Worm (Caenorhabditis elegans) whole organism, L3 larva: ENCODE results near the gene oma-1.
A peak's percentile ranks its signal among the peaks of the same experiment; 100 is the strongest.

Experiments used
- R02D3.7 ChIP-seq: fragments of 150-350 bp; optimal IDR thresholded peaks from 2 replicates; lab custom pipeline; 2014; ENCODE audit warnings: missing biosample characterization, missing genetic modification characterization
- ZK546.5 ChIP-seq: sonication (generic microtip); optimal IDR thresholded peaks from 2 replicates; lab custom pipeline; 2017; ENCODE audit warnings: missing biosample characterization, missing genetic modification characterization
- aly-2 ChIP-seq: fragments of 150-350 bp; optimal IDR thresholded peaks from 2 replicates; lab custom pipeline; 2014; ENCODE audit warnings: missing biosample characterization, missing genetic modification characterization
- ama-1 ChIP-seq: fragments of 150-350 bp; optimal IDR thresholded peaks from 2 replicates; lab custom pipeline; 2018
- ceh-16 ChIP-seq: sonication (generic microtip); optimal IDR thresholded peaks from 2 replicates; lab custom pipeline; 2017; ENCODE audit warnings: missing biosample characterization, missing genetic modification characterization
- ceh-28 ChIP-seq: fragments of 150-350 bp; optimal IDR thresholded peaks from 2 replicates; lab custom pipeline; 2014; ENCODE audit warnings: missing biosample characterization, missing genetic modification reagents, missing genetic modification characterization
- ceh-82 ChIP-seq: fragments of 150-350 bp; optimal IDR thresholded peaks from 2 replicates; lab custom pipeline; 2014; ENCODE audit warnings: missing biosample characterization, missing genetic modification characterization
- ceh-9 ChIP-seq: sonication (generic microtip); optimal IDR thresholded peaks from 2 replicates; lab custom pipeline; 2018; ENCODE audit warnings: missing biosample characterization, missing genetic modification characterization
- daf-12 ChIP-seq: fragments of 150-350 bp; optimal IDR thresholded peaks from 2 replicates; lab custom pipeline; 2014; ENCODE audit warnings: missing biosample characterization, missing genetic modification reagents, missing genetic modification characterization
- egl-27 ChIP-seq: sonication (generic microtip); optimal IDR thresholded peaks from 4 replicates; lab custom pipeline; 2017; ENCODE audit warnings: missing biosample characterization, missing genetic modification reagents, missing genetic modification characterization
- egl-5 ChIP-seq: fragments of 150-350 bp; optimal IDR thresholded peaks from 2 replicates; lab custom pipeline; 2017; ENCODE audit warnings: missing biosample characterization, missing genetic modification reagents, missing genetic modification characterization, inconsistent platforms
- elt-1 ChIP-seq: fragments of 150-350 bp; optimal IDR thresholded peaks from 2 replicates; lab custom pipeline; 2014; ENCODE audit warnings: missing biosample characterization, missing genetic modification characterization
- elt-2 ChIP-seq: sonication (generic microtip); optimal IDR thresholded peaks from 2 replicates; lab custom pipeline; 2016; ENCODE audit warnings: missing genetic modification reagents, mild to moderate bottlenecking, missing genetic modification characterization, missing compliant biosample characterization
- elt-3 ChIP-seq, 3 experiments: fragments of 150-350 bp in 1 of 3; sonication (generic microtip) in 2 of 3; optimal IDR thresholded peaks; 2 replicates in 2 of 3; 4 replicates in 1 of 3; lab custom pipeline; 2014 to 2017; ENCODE audit warnings: missing biosample characterization in 3 of 3, missing genetic modification characterization in 3 of 3
- eor-1 ChIP-seq, 2 experiments: fragments of 150-350 bp; optimal IDR thresholded peaks; 2 replicates each; lab custom pipeline; 2014 to 2018; ENCODE audit warnings: missing biosample characterization in 2 of 2, missing genetic modification characterization in 2 of 2
- fkh-10 ChIP-seq: sonication (generic microtip); optimal IDR thresholded peaks from 2 replicates; lab custom pipeline; 2017; ENCODE audit warnings: missing biosample characterization, missing genetic modification reagents, missing genetic modification characterization
- fkh-2 ChIP-seq: fragments of 150-350 bp; optimal IDR thresholded peaks from 2 replicates; lab custom pipeline; 2014; ENCODE audit warnings: missing biosample characterization, missing genetic modification reagents, missing genetic modification characterization
- fos-1 ChIP-seq: fragments of 150-350 bp; optimal IDR thresholded peaks from 2 replicates; lab custom pipeline; 2014; ENCODE audit warnings: missing biosample characterization, missing genetic modification characterization
- hmg-11 ChIP-seq: sonication (generic microtip); optimal IDR thresholded peaks from 2 replicates; lab custom pipeline; 2016; ENCODE audit warnings: missing genetic modification characterization, missing compliant biosample characterization
- jun-1 ChIP-seq: fragments of 150-350 bp; optimal IDR thresholded peaks from 2 replicates; lab custom pipeline; 2014; ENCODE audit warnings: missing biosample characterization, missing genetic modification reagents, missing genetic modification characterization
- lin-15B ChIP-seq: fragments of 150-350 bp; optimal IDR thresholded peaks from 2 replicates; lab custom pipeline; 2014; ENCODE audit warnings: missing biosample characterization, missing genetic modification characterization
- lin-39 ChIP-seq: fragments of 150-350 bp; optimal IDR thresholded peaks from 2 replicates; lab custom pipeline; 2018; ENCODE audit warnings: missing biosample characterization, missing genetic modification reagents, missing genetic modification characterization
- lsy-12 ChIP-seq: sonication (generic microtip); optimal IDR thresholded peaks from 2 replicates; lab custom pipeline; 2016; ENCODE audit warnings: mild to moderate bottlenecking, missing genetic modification characterization, missing compliant biosample characterization
- mdl-1 ChIP-seq: fragments of 150-350 bp; optimal IDR thresholded peaks from 2 replicates; lab custom pipeline; 2014; ENCODE audit warnings: missing biosample characterization, missing genetic modification characterization
- mml-1 ChIP-seq: fragments of 150-350 bp; sonication (generic microtip); optimal IDR thresholded peaks from 3 replicates; lab custom pipeline; 2014; ENCODE audit warnings: missing biosample characterization, missing genetic modification characterization
- nfya-1 ChIP-seq: sonication (generic microtip); optimal IDR thresholded peaks from 2 replicates; lab custom pipeline; 2017; ENCODE audit warnings: missing genetic modification characterization, mild to moderate bottlenecking, missing compliant biosample characterization, antibody characterized with exemption, moderate library complexity; ENCODE audit not compliant: insufficient read depth
- nhr-11 ChIP-seq: fragments of 150-350 bp; optimal IDR thresholded peaks from 2 replicates; lab custom pipeline; 2014; ENCODE audit warnings: missing biosample characterization, missing genetic modification characterization
- nhr-12 ChIP-seq: fragments of 150-350 bp; optimal IDR thresholded peaks from 2 replicates; lab custom pipeline; 2014; ENCODE audit warnings: missing biosample characterization, missing genetic modification characterization
- nhr-23 ChIP-seq: fragments of 150-350 bp; optimal IDR thresholded peaks from 2 replicates; lab custom pipeline; 2014; ENCODE audit warnings: missing biosample characterization, missing genetic modification reagents, missing genetic modification characterization
- nhr-237 ChIP-seq: fragments of 150-350 bp; optimal IDR thresholded peaks from 2 replicates; lab custom pipeline; 2014; ENCODE audit warnings: missing biosample characterization, missing genetic modification characterization
- nhr-25 ChIP-seq: sonication (generic microtip); optimal IDR thresholded peaks from 2 replicates; lab custom pipeline; 2017; ENCODE audit warnings: missing biosample characterization, missing genetic modification characterization
- nhr-28 ChIP-seq: fragments of 150-350 bp; optimal IDR thresholded peaks from 2 replicates; lab custom pipeline; 2014; ENCODE audit warnings: missing biosample characterization, missing genetic modification characterization
- nhr-43 ChIP-seq: sonication (generic microtip); optimal IDR thresholded peaks from 2 replicates; lab custom pipeline; 2016; ENCODE audit warnings: mild to moderate bottlenecking, missing genetic modification characterization, missing compliant biosample characterization; ENCODE audit not compliant: poor library complexity, severe bottlenecking
- nhr-67 ChIP-seq: fragments of 150-350 bp; optimal IDR thresholded peaks from 2 replicates; lab custom pipeline; 2014; ENCODE audit warnings: missing biosample characterization, missing genetic modification characterization
- nhr-76 ChIP-seq: fragments of 150-350 bp; sonication (generic microtip); optimal IDR thresholded peaks from 5 replicates; lab custom pipeline; 2014; ENCODE audit warnings: missing biosample characterization, missing genetic modification characterization
- nhr-77 ChIP-seq: fragments of 150-350 bp; optimal IDR thresholded peaks from 2 replicates; lab custom pipeline; 2014; ENCODE audit warnings: missing biosample characterization, missing genetic modification characterization
- pha-4 ChIP-seq: fragments of 150-350 bp; optimal IDR thresholded peaks from 2 replicates; lab custom pipeline; 2014; ENCODE audit warnings: missing biosample characterization, missing genetic modification reagents, missing genetic modification characterization
- pqm-1 ChIP-seq: fragments of 150-350 bp; optimal IDR thresholded peaks from 2 replicates; lab custom pipeline; 2017; ENCODE audit warnings: missing biosample characterization, missing genetic modification characterization, inconsistent platforms
- sea-2 ChIP-seq: fragments of 150-350 bp; sonication (generic microtip); optimal IDR thresholded peaks from 4 replicates; lab custom pipeline; 2014; ENCODE audit warnings: missing biosample characterization, missing genetic modification reagents, missing genetic modification characterization
- skn-1 ChIP-seq: fragments of 150-350 bp; optimal IDR thresholded peaks from 2 replicates; lab custom pipeline; 2014; ENCODE audit warnings: missing biosample characterization, missing genetic modification characterization
- snpc-4 ChIP-seq: fragments of 150-350 bp; optimal IDR thresholded peaks from 2 replicates; lab custom pipeline; 2014; ENCODE audit warnings: missing biosample characterization, missing genetic modification characterization
- tbx-2 ChIP-seq: sonication (generic microtip); optimal IDR thresholded peaks from 2 replicates; lab custom pipeline; 2016; ENCODE audit warnings: mild to moderate bottlenecking, missing genetic modification characterization, missing compliant biosample characterization
- unc-39 ChIP-seq: sonication (generic microtip); optimal IDR thresholded peaks from 4 replicates; lab custom pipeline; 2017; ENCODE audit warnings: missing biosample characterization, missing genetic modification characterization
- unc-62 ChIP-seq: fragments of 150-350 bp; sonication (generic microtip); optimal IDR thresholded peaks from 4 replicates; lab custom pipeline; 2014; ENCODE audit warnings: missing biosample characterization, missing genetic modification reagents, missing genetic modification characterization
- zag-1 ChIP-seq: fragments of 150-350 bp; optimal IDR thresholded peaks from 2 replicates; lab custom pipeline; 2014; ENCODE audit warnings: missing biosample characterization, missing genetic modification characterization
- ztf-11 ChIP-seq: fragments of 150-350 bp; optimal IDR thresholded peaks from 2 replicates; lab custom pipeline; 2014; ENCODE audit warnings: missing biosample characterization, missing genetic modification characterization
- ztf-4 ChIP-seq: fragments of 150-350 bp; optimal IDR thresholded peaks from 2 replicates; lab custom pipeline; 2014; ENCODE audit warnings: missing biosample characterization, missing genetic modification characterization

The oma-1 gene

DNA sequence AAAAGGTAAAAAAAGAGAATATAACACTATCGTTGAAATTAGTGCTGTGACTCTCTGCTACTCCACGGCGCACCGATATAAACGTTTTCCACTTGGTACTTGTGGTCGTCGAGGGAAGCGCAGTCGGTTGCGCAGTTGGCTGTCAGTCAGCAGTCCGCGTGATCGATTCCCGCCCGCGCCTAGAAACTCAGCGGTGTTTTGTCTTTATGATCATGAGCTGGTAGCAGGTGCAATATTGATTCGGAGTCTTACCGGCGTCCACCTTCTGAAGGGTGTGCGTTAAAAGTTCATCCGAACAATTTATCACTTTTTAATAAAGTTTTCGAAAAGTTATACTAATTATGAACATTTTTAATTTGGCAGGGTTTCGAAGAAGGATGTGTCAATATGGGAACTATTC is 38.3 kb downstream of the oma-1 start:
- TF ChIP-seq unc-62 (GFP tag; lab: Kevin White, UChicago) (peak; percentile 25), nhr-67 (tag; lab: Kevin White, UChicago) (no peak), nfya-1 (tag; lab: Kevin White, UChicago) (peak; percentile 67), ceh-28 (peak; percentile 67), elt-1 (tag; lab: Kevin White, UChicago) (no peak), elt-2 (tag; lab: Kevin White, UChicago) (peak; percentile 72), unc-39 (no peak), nhr-11 (tag; lab: Kevin White, UChicago) (no peak), ztf-4 (tag; lab: Kevin White, UChicago) (peak; percentile 57), egl-5 (tag; lab: Kevin White, UChicago) (peak; percentile 36), tbx-2 (tag; lab: Kevin White, UChicago) (peak; percentile 58), fkh-2 (tag; lab: Kevin White, UChicago) (no peak), nhr-76 (tag; lab: Kevin White, UChicago) (no peak), hmg-11 (tag; lab: Kevin White, UChicago) (peak; percentile 95), pha-4 (tag; lab: Kevin White, UChicago) (peak; percentile 78), daf-12 (tag; lab: Kevin White, UChicago) (no peak), nhr-25 (tag; lab: Kevin White, UChicago) (peak; percentile 81), mdl-1 (no peak), lin-39 (tag; lab: Kevin White, UChicago) (peak; percentile 92), ceh-16 (tag; lab: Kevin White, UChicago) (no peak), lin-15B (tag; lab: Kevin White, UChicago) (peak; percentile 35), nhr-28 (no peak), nhr-43 (tag; lab: Kevin White, UChicago) (peak; percentile 83), sea-2 (GFP tag; lab: Kevin White, UChicago) (no peak), pqm-1 (tag; lab: Kevin White, UChicago) (peak; percentile 28), fkh-10 (no peak), skn-1 (tag; lab: Kevin White, UChicago) (peak; percentile 20), ztf-11 (tag; lab: Kevin White, UChicago) (no peak), egl-27 (tag; lab: Kevin White, UChicago) (no peak), eor-1 (tag; optimal IDR thresholded peaks at IDR 0.05; lab: Kevin White, UChicago) (no peak), ceh-82 (tag; lab: Kevin White, UChicago) (no peak), elt-3 (tag; optimal IDR thresholded peaks at IDR 0.05; lab: Kevin White, UChicago) (peak in 1 of 3 experiments; percentile 2), zag-1 (tag; lab: Kevin White, UChicago) (no peak), ceh-9 (tag; lab: Kevin White, UChicago) (no peak), ZK546.5 (tag; lab: Kevin White, UChicago) (no peak), R02D3.7 (tag; lab: Kevin White, UChicago) (peak; percentile 57), snpc-4 (tag; lab: Kevin White, UChicago) (no peak), jun-1 (peak; percentile 51), nhr-237 (tag; lab: Kevin White, UChicago) (no peak), mml-1 (tag; lab: Kevin White, UChicago) (no peak), ama-1 (lab: Kevin White, UChicago) (peak; percentile 86), lsy-12 (peak; percentile 73), nhr-12 (tag; lab: Kevin White, UChicago) (no peak), nhr-77 (tag; lab: Kevin White, UChicago) (no peak), nhr-23 (tag; lab: Kevin White, UChicago) (peak; percentile 73), aly-2 (tag; lab: Kevin White, UChicago) (no peak), fos-1 (tag; lab: Kevin White, UChicago) (no peak)
